Fruit fly (Drosophila melanogaster) whole organism, embryonic: Measurements from ENCODE around the gene RpS15Aa.

Experiments
- BEAF-32 ChIP-seq: fragments of 200-800 bp; sonication (Bioruptor generic); optimal IDR thresholded peaks from 3 replicates; lab custom pipeline; 2017; ENCODE audit warnings: missing biosample characterization, missing genetic modification characterization, mild to moderate bottlenecking, moderate library complexity, missing genetic modification reagents
- CG1024 ChIP-seq: fragments of 200-800 bp; sonication (Bioruptor generic); IDR thresholded peaks from 2 replicates; pipeline ENCODE4 v1.3.6; 2022; ENCODE audit warnings: missing biosample characterization, missing genetic modification characterization
- CG11695 ChIP-seq: fragments of 200-800 bp; sonication (Bioruptor generic); IDR thresholded peaks from 3 replicates; pipeline ENCODE4 v1.3.6; 2022; ENCODE audit warnings: missing biosample characterization, missing genetic modification characterization
- CG12236 ChIP-seq: fragments of 200-800 bp; sonication (Bioruptor generic); optimal IDR thresholded peaks from 2 replicates; lab custom pipeline; 2016; ENCODE audit warnings: missing biosample characterization, missing genetic modification characterization
- CG14667 ChIP-seq: fragments of 200-800 bp; sonication (Bioruptor generic); IDR thresholded peaks from 2 replicates; pipeline ENCODE4 v1.3.6; 2022; ENCODE audit warnings: missing biosample characterization, missing genetic modification characterization
- CG15011 ChIP-seq: fragments of 200-800 bp; sonication (Bioruptor generic); optimal IDR thresholded peaks from 3 replicates; lab custom pipeline; 2018; ENCODE audit warnings: missing biosample characterization, mild to moderate bottlenecking, missing genetic modification characterization
- CG17385 ChIP-seq: fragments of 200-800 bp; sonication (Bioruptor generic); optimal IDR thresholded peaks from 3 replicates; lab custom pipeline; 2018; ENCODE audit warnings: missing biosample characterization, mild to moderate bottlenecking, missing genetic modification characterization
- CG17829 ChIP-seq: fragments of 200-800 bp; optimal IDR thresholded peaks from 2 replicates; lab custom pipeline; 2019; ENCODE audit warnings: missing biosample characterization, mild to moderate bottlenecking, missing genetic modification characterization, moderate library complexity
- CG2116 ChIP-seq: fragments of 200-800 bp; sonication (Bioruptor generic); optimal IDR thresholded peaks from 3 replicates; lab custom pipeline; 2018; ENCODE audit warnings: missing biosample characterization, mild to moderate bottlenecking, missing genetic modification characterization
- CG2199 ChIP-seq: fragments of 200-800 bp; sonication (Bioruptor generic); IDR thresholded peaks from 3 replicates; pipeline ENCODE4 v1.3.6; 2022; ENCODE audit warnings: missing biosample characterization, missing genetic modification characterization
- CG2875 ChIP-seq: fragments of 200-800 bp; sonication (Bioruptor generic); optimal IDR thresholded peaks from 2 replicates; lab custom pipeline; 2017; ENCODE audit warnings: missing biosample characterization, mild to moderate bottlenecking, missing genetic modification characterization, missing genetic modification reagents
- CG30020 ChIP-seq: fragments of 200-800 bp; optimal IDR thresholded peaks from 2 replicates; lab custom pipeline; 2019; ENCODE audit warnings: missing biosample characterization, mild to moderate bottlenecking, missing genetic modification characterization, moderate library complexity
- CG3281 ChIP-seq: fragments of 200-800 bp; sonication (Bioruptor generic); optimal IDR thresholded peaks from 3 replicates; lab custom pipeline; 2017; ENCODE audit warnings: missing biosample characterization, mild to moderate bottlenecking, missing genetic modification characterization
- CG34422 ChIP-seq: fragments of 200-800 bp; sonication (Bioruptor generic); IDR thresholded peaks from 3 replicates; pipeline ENCODE4 v1.3.6; 2022; ENCODE audit warnings: missing biosample characterization, missing genetic modification characterization
- CG3838 ChIP-seq: fragments of 200-800 bp; sonication (Bioruptor generic); optimal IDR thresholded peaks from 3 replicates; lab custom pipeline; 2016; ENCODE audit warnings: missing biosample characterization, missing genetic modification characterization
- CG4360 ChIP-seq: fragments of 200-800 bp; sonication (Bioruptor generic); IDR thresholded peaks from 2 replicates; pipeline ENCODE4 v1.3.6; 2022; ENCODE audit warnings: missing biosample characterization, missing genetic modification characterization
- CG4617 ChIP-seq: fragments of 200-800 bp; sonication (Bioruptor generic); optimal IDR thresholded peaks from 3 replicates; lab custom pipeline; 2016; ENCODE audit warnings: missing biosample characterization, missing genetic modification characterization, borderline replicate concordance
- CG7963 ChIP-seq: fragments of 200-800 bp; sonication (Bioruptor generic); IDR thresholded peaks from 3 replicates; pipeline ENCODE4 v1.3.6; 2022; ENCODE audit warnings: missing biosample characterization, missing genetic modification characterization; ENCODE audit not compliant: partially characterized antibody
- CG9876 ChIP-seq: fragments of 200-800 bp; sonication (Bioruptor generic); optimal IDR thresholded peaks from 2 replicates; lab custom pipeline; 2016; ENCODE audit warnings: missing biosample characterization, missing genetic modification characterization
- CHES-1-like ChIP-seq: fragments of 200-800 bp; sonication (Bioruptor generic); optimal IDR thresholded peaks from 2 replicates; lab custom pipeline; 2016; ENCODE audit warnings: missing biosample characterization, missing genetic modification characterization
- D ChIP-seq, 2 experiments: fragments of 200-800 bp in 1 of 2; fragments of >200 bp in 1 of 2; sonication (Bioruptor generic) in 1 of 2; optimal IDR thresholded peaks; 2 replicates in 1 of 2; 3 replicates in 1 of 2; lab custom pipeline; 2017; ENCODE audit warnings: mild to moderate bottlenecking in 1 of 2, missing biosample characterization in 1 of 2, missing genetic modification characterization in 1 of 2, missing genetic modification reagents in 1 of 2
- Dek ChIP-seq: fragments of 200-800 bp; sonication (Bioruptor generic); optimal IDR thresholded peaks from 3 replicates; lab custom pipeline; 2019; ENCODE audit warnings: missing biosample characterization, mild to moderate bottlenecking, missing genetic modification characterization, moderate library complexity
- Ets97D ChIP-seq: fragments of 200-800 bp; sonication (Bioruptor generic); optimal IDR thresholded peaks from 3 replicates; lab custom pipeline; 2016; ENCODE audit warnings: missing biosample characterization, missing genetic modification characterization
- GATAe ChIP-seq: fragments of 200-800 bp; sonication (Bioruptor generic); conservative IDR thresholded peaks from 2 replicates; pipeline ENCODE4 v1.3.6; 2022; ENCODE audit warnings: missing biosample characterization, missing genetic modification characterization
- HHEX ChIP-seq: fragments of 200-800 bp; sonication (Bioruptor generic); optimal IDR thresholded peaks from 3 replicates; lab custom pipeline; 2017; ENCODE audit warnings: missing biosample characterization, mild to moderate bottlenecking, missing genetic modification characterization, missing genetic modification reagents
- Hey ChIP-seq: fragments of 200-800 bp; sonication (Bioruptor generic); optimal IDR thresholded peaks from 3 replicates; lab custom pipeline; 2018; ENCODE audit warnings: missing biosample characterization, mild to moderate bottlenecking, missing genetic modification characterization
- MTF-1 ChIP-seq: fragments of 200-800 bp; sonication (Bioruptor generic); optimal IDR thresholded peaks from 2 replicates; lab custom pipeline; 2018; ENCODE audit warnings: missing biosample characterization, mild to moderate bottlenecking, missing genetic modification characterization, borderline replicate concordance
- NC2β ChIP-seq: fragments of 200-800 bp; sonication (Bioruptor generic); optimal IDR thresholded peaks from 2 replicates; lab custom pipeline; 2016; ENCODE audit warnings: missing biosample characterization, missing genetic modification characterization
- NK7.1 ChIP-seq: fragments of 200-800 bp; sonication (Bioruptor generic); optimal IDR thresholded peaks from 3 replicates; lab custom pipeline; 2016; ENCODE audit warnings: missing biosample characterization, missing genetic modification characterization
- Nf-YA ChIP-seq: fragments of 200-800 bp; sonication (Bioruptor generic); IDR thresholded peaks from 2 replicates; pipeline ENCODE4 v1.3.6; 2022; ENCODE audit warnings: missing biosample characterization, missing genetic modification characterization
- Poxn ChIP-seq: fragments of 200-800 bp; sonication (Bioruptor generic); IDR thresholded peaks from 2 replicates; pipeline ENCODE4 v1.3.6; 2022; ENCODE audit warnings: missing biosample characterization, missing genetic modification characterization
- Vsx1 ChIP-seq: fragments of 200-800 bp; sonication (Bioruptor generic); optimal IDR thresholded peaks from 2 replicates; lab custom pipeline; 2017; ENCODE audit warnings: missing biosample characterization, mild to moderate bottlenecking, missing genetic modification characterization, missing genetic modification reagents
- YL-1 ChIP-seq: fragments of 200-800 bp; sonication (Bioruptor generic); optimal IDR thresholded peaks from 3 replicates; lab custom pipeline; 2017; ENCODE audit warnings: missing biosample characterization, mild to moderate bottlenecking, missing genetic modification characterization
- abd-A ChIP-seq: fragments of 200-800 bp; sonication (Bioruptor generic); optimal IDR thresholded peaks from 3 replicates; lab custom pipeline; 2019; ENCODE audit warnings: missing biosample characterization, mild to moderate bottlenecking, missing genetic modification characterization, moderate library complexity
- aop ChIP-seq: fragments of 200-800 bp; sonication (Bioruptor generic); IDR thresholded peaks from 2 replicates; pipeline ENCODE4 v1.3.6; 2022; ENCODE audit warnings: missing biosample characterization, missing genetic modification characterization
- chif ChIP-seq, 2 experiments: fragments of 200-800 bp; sonication (Bioruptor generic); optimal IDR thresholded peaks; 3 replicates each; lab custom pipeline; 2016; ENCODE audit warnings: missing biosample characterization in 2 of 2, missing genetic modification characterization in 2 of 2
- da ChIP-seq: fragments of 200-800 bp; sonication (Bioruptor generic); optimal IDR thresholded peaks from 2 replicates; lab custom pipeline; 2016; ENCODE audit warnings: missing biosample characterization, missing genetic modification characterization
- gt ChIP-seq: fragments of 200-800 bp; sonication (Bioruptor generic); IDR thresholded peaks from 2 replicates; pipeline ENCODE4 v1.3.6; 2022; ENCODE audit warnings: missing biosample characterization, missing genetic modification characterization
- h ChIP-seq: fragments of >200 bp; optimal IDR thresholded peaks from 2 replicates; lab custom pipeline; 2017
- lov ChIP-seq, 2 experiments: fragments of 200-800 bp in 1 of 2; fragments of >200 bp in 1 of 2; sonication (Bioruptor generic) in 1 of 2; IDR thresholded peaks in 1 of 2; optimal IDR thresholded peaks in 1 of 2; 2 replicates in 1 of 2; 3 replicates in 1 of 2; pipeline versions ENCODE4 v1.3.6 to Lab custom; 2017 to 2022; ENCODE audit warnings: missing biosample characterization in 1 of 2, missing genetic modification characterization in 1 of 2
- nmo ChIP-seq: fragments of 200-800 bp; sonication (Bioruptor generic); optimal IDR thresholded peaks from 2 replicates; lab custom pipeline; 2018; ENCODE audit warnings: missing biosample characterization, mild to moderate bottlenecking, missing genetic modification characterization, moderate library complexity
- pnt ChIP-seq: fragments of 200-800 bp; sonication (Bioruptor generic); optimal IDR thresholded peaks from 3 replicates; lab custom pipeline; 2016; ENCODE audit warnings: missing biosample characterization, missing genetic modification characterization
- prd ChIP-seq, 3 experiments: fragments of >200 bp in 2 of 3; fragments of 200-800 bp in 1 of 3; sonication (Bioruptor generic) in 1 of 3; optimal IDR thresholded peaks in 2 of 3; IDR thresholded peaks in 1 of 3; 2 replicates in 2 of 3; 3 replicates in 1 of 3; pipeline versions ENCODE4 v1.3.6 to Lab custom; 2017 to 2022; ENCODE audit warnings: missing biosample characterization in 1 of 3, missing genetic modification characterization in 1 of 3
- pzg ChIP-seq: fragments of 200-800 bp; sonication (Bioruptor generic); optimal IDR thresholded peaks from 3 replicates; lab custom pipeline; 2018; ENCODE audit warnings: missing biosample characterization, mild to moderate bottlenecking, missing genetic modification characterization, moderate library complexity
- ranshi ChIP-seq: fragments of 200-800 bp; sonication (Bioruptor generic); IDR thresholded peaks from 2 replicates; pipeline ENCODE4 v1.3.6; 2022; ENCODE audit warnings: missing biosample characterization, missing genetic modification characterization
- ro ChIP-seq: fragments of 200-800 bp; sonication (Bioruptor generic); IDR thresholded peaks from 2 replicates; pipeline ENCODE4 v1.3.6; 2022; ENCODE audit warnings: missing biosample characterization, missing genetic modification characterization
- sim ChIP-seq: fragments of 200-800 bp; sonication (Bioruptor generic); IDR thresholded peaks from 2 replicates; pipeline ENCODE4 v1.3.6; 2022; ENCODE audit warnings: missing biosample characterization, missing genetic modification characterization
- so ChIP-seq: fragments of 200-800 bp; sonication (Bioruptor generic); IDR thresholded peaks from 3 replicates; pipeline ENCODE4 v1.3.6; 2022; ENCODE audit warnings: missing biosample characterization, missing genetic modification characterization
- stwl ChIP-seq: fragments of 200-800 bp; sonication (Bioruptor generic); optimal IDR thresholded peaks from 3 replicates; lab custom pipeline; 2018; ENCODE audit warnings: missing biosample characterization, mild to moderate bottlenecking, missing genetic modification characterization, moderate library complexity
- trh ChIP-seq: fragments of 200-800 bp; sonication (Bioruptor generic); optimal IDR thresholded peaks from 2 replicates; lab custom pipeline; 2016; ENCODE audit warnings: missing biosample characterization, missing genetic modification characterization

RpS15Aa gene

dm6 chrX:13319376-13319883 is 18.1 kb downstream of the RpS15Aa start (continued):
- TF ChIP-seq prd (optimal IDR thresholded peaks at IDR 0.05; lab: Kevin White, UChicago) (no peak), prd (GFP tag; IDR thresholded peaks at IDR 0.05; lab: Robert Waterston, UW) (no peak), BEAF-32 (no peak), CG3838 (GFP tag; lab: Kevin White, UChicago) (no peak), YL-1 (no peak), Poxn (no peak), CG7963 (no peak), MTF-1 (GFP tag; lab: Kevin White, UChicago) (no peak), CG4360 (GFP tag; lab: Robert Waterston, UW) (no peak), CG2116 (no peak), GATAe (GFP tag; lab: Robert Waterston, UW) (no peak), NC2β (no peak), CG9876 (no peak), lov (optimal IDR thresholded peaks at IDR 0.05; lab: Kevin White, UChicago) (no peak), lov (GFP tag; IDR thresholded peaks at IDR 0.05; lab: Robert Waterston, UW) (no peak), abd-A (peak; percentile 22), CG12236 (GFP tag; lab: Kevin White, UChicago) (no peak), gt (no peak), so (no peak), CG14667 (GFP tag; lab: Robert Waterston, UW) (no peak), Hey (tag; lab: Kevin White, UChicago) (no peak), Dek (tag; lab: Kevin White, UChicago) (peak; percentile 62), nmo (peak; percentile 33), stwl (tag; lab: Kevin White, UChicago) (no peak), ro (GFP tag; lab: Robert Waterston, UW) (no peak), HHEX (GFP tag; lab: Kevin White, UChicago) (peak; percentile 42), CG1024 (GFP tag; lab: Robert Waterston, UW) (no peak), NK7.1 (GFP tag; lab: Kevin White, UChicago) (no peak), sim (no peak), CG17385 (GFP tag; lab: Kevin White, UChicago) (peak; percentile 34), da (GFP tag; lab: Kevin White, UChicago) (no peak), CG11695 (GFP tag; lab: Robert Waterston, UW) (no peak), pzg (no peak), CG15011 (GFP tag; lab: Kevin White, UChicago) (no peak), CG2875 (GFP tag; lab: Kevin White, UChicago) (no peak), CG30020 (tag; lab: Kevin White, UChicago) (no peak), Vsx1 (no peak), ranshi (GFP tag; lab: Robert Waterston, UW) (no peak), CG4617 (GFP tag; lab: Kevin White, UChicago) (no peak), Ets97D (no peak), D (optimal IDR thresholded peaks at IDR 0.05; lab: Kevin White, UChicago) (no peak), D (GFP tag; optimal IDR thresholded peaks at IDR 0.05; lab: Kevin White, UChicago) (no peak), chif (GFP tag; optimal IDR thresholded peaks at IDR 0.05; lab: Kevin White, UChicago) (no peak), trh (GFP tag; lab: Kevin White, UChicago) (no peak), h (lab: Kevin White, UChicago) (no peak), CG17829 (tag; lab: Kevin White, UChicago) (peak; percentile 20), aop (no peak), CG3281 (peak; percentile 60), CHES-1-like (GFP tag; lab: Kevin White, UChicago) (no peak), CG34422 (GFP tag; lab: Robert Waterston, UW) (no peak), pnt (GFP tag; lab: Kevin White, UChicago) (no peak), Nf-YA (no peak), CG2199 (GFP tag; lab: Robert Waterston, UW) (no peak)
